Worm (Caenorhabditis elegans): ENCODE results near the gene nst-1.

DNA sequence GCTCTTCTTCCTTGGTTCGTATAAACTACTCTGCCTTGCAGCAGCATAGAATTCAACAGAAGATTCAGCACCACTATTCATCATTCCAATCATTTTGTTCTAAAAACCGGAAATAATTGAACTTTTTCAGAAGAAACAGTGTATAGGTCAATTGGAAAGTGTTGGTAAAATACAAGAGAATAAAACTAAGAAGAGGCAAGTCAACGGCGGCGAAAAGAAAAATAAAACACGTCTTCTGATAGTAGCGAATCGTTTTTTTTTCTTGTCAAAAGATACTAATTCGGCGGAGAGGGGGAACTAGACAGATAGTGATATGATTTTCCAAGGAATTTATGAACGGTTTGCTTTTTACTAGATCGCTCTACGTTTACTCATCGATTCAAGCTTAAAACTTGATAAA is 24.0 kb downstream of the nst-1 start, which contains the start of gene F35C11.6:
- TF ChIP-seq W03F9.2 (tag; optimal IDR thresholded peaks at IDR 0.05) (no peak), dao-5 (tag; optimal IDR thresholded peaks at IDR 0.05) (no peak), him-1 (tag; optimal IDR thresholded peaks at IDR 0.05) (no peak)
